Worm (Caenorhabditis elegans) whole organism, L1 larva: Measurements from ENCODE around the gene snt-6.
A peak's percentile ranks its signal among the peaks of the same experiment; 100 is the strongest.

ENCODE experiments used
- C16A3.4 ChIP-seq: fragments of 150-350 bp; optimal IDR thresholded peaks from 2 replicates; lab custom pipeline; 2014; ENCODE audit warnings: missing biosample characterization, missing genetic modification characterization
- aha-1 ChIP-seq: fragments of 150-350 bp; optimal IDR thresholded peaks from 2 replicates; lab custom pipeline; 2014; ENCODE audit warnings: missing biosample characterization, missing genetic modification characterization
- alr-1 ChIP-seq: fragments of 200-800 bp; sonication (Bioruptor generic); optimal IDR thresholded peaks from 2 replicates; lab custom pipeline; 2018; ENCODE audit warnings: borderline replicate concordance, mild to moderate bottlenecking, missing genetic modification characterization, missing compliant biosample characterization
- aly-2 ChIP-seq: fragments of 150-350 bp; optimal IDR thresholded peaks from 2 replicates; lab custom pipeline; 2014; ENCODE audit warnings: missing biosample characterization, missing genetic modification characterization
- blmp-1 ChIP-seq: fragments of 150-350 bp; optimal IDR thresholded peaks from 2 replicates; lab custom pipeline; 2014; ENCODE audit warnings: missing biosample characterization, missing genetic modification characterization
- ceh-8 ChIP-seq: fragments of 200-800 bp; sonication (Bioruptor generic); optimal IDR thresholded peaks from 2 replicates; lab custom pipeline; 2018; ENCODE audit warnings: mild to moderate bottlenecking, missing genetic modification characterization, moderate library complexity, missing compliant biosample characterization
- ceh-88 ChIP-seq: fragments of 200-800 bp; sonication (Bioruptor generic); IDR thresholded peaks from 2 replicates; pipeline ENCODE4 v1.3.6; 2022; ENCODE audit warnings: missing genetic modification characterization, missing compliant biosample characterization
- ces-1 ChIP-seq: fragments of 150-350 bp; optimal IDR thresholded peaks from 2 replicates; lab custom pipeline; 2014; ENCODE audit warnings: missing biosample characterization, missing genetic modification reagents, missing genetic modification characterization
- dpl-1 ChIP-seq, 3 experiments: fragments of 150-350 bp in 2 of 3; sonication (generic microtip) in 1 of 3; optimal IDR thresholded peaks; 2 replicates each; lab custom pipeline; 2014 to 2017; ENCODE audit warnings: missing biosample characterization in 3 of 3, missing genetic modification characterization in 3 of 3, missing genetic modification reagents in 3 of 3
- efl-1 ChIP-seq, 4 experiments: fragments of 150-350 bp; optimal IDR thresholded peaks in 3 of 4; peaks in 1 of 4; 1 replicate in 1 of 4; 2 replicates in 3 of 4; lab custom pipeline; 2014; ENCODE audit warnings: missing biosample characterization in 2 of 4, missing genetic modification characterization in 2 of 4, missing genetic modification reagents in 2 of 4
- egl-13 ChIP-seq: sonication (generic microtip); optimal IDR thresholded peaks from 2 replicates; lab custom pipeline; 2016; ENCODE audit warnings: missing genotype, missing genetic modification reagents, missing genetic modification characterization, missing compliant biosample characterization
- hpl-2 ChIP-seq: fragments of 150-350 bp; optimal IDR thresholded peaks from 2 replicates; lab custom pipeline; 2014; ENCODE audit warnings: missing biosample characterization, missing genetic modification reagents, missing genetic modification characterization
- irx-1 ChIP-seq: sonication (generic microtip); optimal IDR thresholded peaks from 2 replicates; lab custom pipeline; 2016; ENCODE audit warnings: missing genetic modification characterization, missing compliant biosample characterization
- lin-13 ChIP-seq: fragments of 150-350 bp; optimal IDR thresholded peaks from 2 replicates; lab custom pipeline; 2014; ENCODE audit warnings: missing biosample characterization, missing genetic modification reagents, missing genetic modification characterization
- lin-14 ChIP-seq: fragments of 200-800 bp; sonication (Bioruptor generic); optimal IDR thresholded peaks from 2 replicates; lab custom pipeline; 2018; ENCODE audit warnings: mild to moderate bottlenecking, missing genetic modification characterization, moderate library complexity, missing compliant biosample characterization
- lin-35 ChIP-seq, 2 experiments: fragments of 150-350 bp; optimal IDR thresholded peaks; 2 replicates each; lab custom pipeline; 2014; ENCODE audit warnings: missing biosample characterization in 2 of 2, missing genetic modification characterization in 2 of 2, missing genetic modification reagents in 2 of 2
- lsy-2 ChIP-seq, 2 experiments: fragments of 150-350 bp; optimal IDR thresholded peaks; 2 replicates each; lab custom pipeline; 2014; ENCODE audit warnings: missing biosample characterization in 2 of 2, missing genetic modification characterization in 2 of 2
- mab-9 ChIP-seq: fragments of 200-800 bp; sonication (Bioruptor generic); IDR thresholded peaks from 2 replicates; pipeline ENCODE4 v1.3.6; 2022; ENCODE audit warnings: missing genetic modification reagents, missing genetic modification characterization, missing compliant biosample characterization
- mdl-1 ChIP-seq, 2 experiments: fragments of 150-350 bp; optimal IDR thresholded peaks; 2 replicates each; lab custom pipeline; 2014 to 2017; ENCODE audit warnings: missing biosample characterization in 2 of 2, missing genetic modification characterization in 2 of 2, inconsistent platforms in 1 of 2
- mef-2 ChIP-seq: fragments of 150-350 bp; optimal IDR thresholded peaks from 2 replicates; lab custom pipeline; 2014; ENCODE audit warnings: missing biosample characterization, missing genetic modification characterization
- nhr-11 ChIP-seq: fragments of 150-350 bp; optimal IDR thresholded peaks from 2 replicates; lab custom pipeline; 2014; ENCODE audit warnings: missing biosample characterization, missing genetic modification characterization
- nhr-47 ChIP-seq: sonication (generic microtip); optimal IDR thresholded peaks from 2 replicates; lab custom pipeline; 2016; ENCODE audit warnings: mild to moderate bottlenecking, missing genetic modification characterization, moderate library complexity, missing compliant biosample characterization
- nhr-71 ChIP-seq: sonication (generic microtip); optimal IDR thresholded peaks from 2 replicates; lab custom pipeline; 2016; ENCODE audit warnings: mild to moderate bottlenecking, missing genetic modification characterization, moderate library complexity, missing compliant biosample characterization
- nhr-76 ChIP-seq: sonication (generic microtip); optimal IDR thresholded peaks from 2 replicates; lab custom pipeline; 2017; ENCODE audit warnings: missing biosample characterization, missing genetic modification characterization
- nhr-85 ChIP-seq: sonication (generic microtip); peaks from one replicate; lab custom pipeline; 2016; ENCODE audit warnings: missing genetic modification characterization, inconsistent platforms, missing compliant biosample characterization
- nhr-90 ChIP-seq: sonication (generic microtip); optimal IDR thresholded peaks from 2 replicates; lab custom pipeline; 2016; ENCODE audit warnings: mild to moderate bottlenecking, missing genetic modification characterization, missing compliant biosample characterization; ENCODE audit not compliant: poor library complexity
- rnt-1 ChIP-seq: sonication (generic microtip); optimal IDR thresholded peaks from 2 replicates; lab custom pipeline; 2016; ENCODE audit warnings: mild to moderate bottlenecking, missing genetic modification characterization, moderate library complexity, missing compliant biosample characterization
- snpc-4 ChIP-seq: fragments of 150-350 bp; optimal IDR thresholded peaks from 2 replicates; lab custom pipeline; 2014; ENCODE audit warnings: missing biosample characterization, missing genetic modification characterization
- sox-4 ChIP-seq: sonication (generic microtip); optimal IDR thresholded peaks from 2 replicates; lab custom pipeline; 2016; ENCODE audit warnings: missing genetic modification characterization, missing compliant biosample characterization
- sptf-1 ChIP-seq: fragments of 150-350 bp; optimal IDR thresholded peaks from 2 replicates; lab custom pipeline; 2014; ENCODE audit warnings: missing biosample characterization, missing genetic modification characterization
- sup-37 ChIP-seq: fragments of 200-800 bp; sonication (Bioruptor generic); optimal IDR thresholded peaks from 2 replicates; lab custom pipeline; 2018; ENCODE audit warnings: mild to moderate bottlenecking, missing genetic modification characterization, missing compliant biosample characterization
- unc-130 ChIP-seq: fragments of 150-350 bp; optimal IDR thresholded peaks from 2 replicates; lab custom pipeline; 2017; ENCODE audit warnings: missing biosample characterization, missing genetic modification characterization, inconsistent platforms
- unc-98 ChIP-seq: fragments of 200-800 bp; sonication (Bioruptor generic); IDR thresholded peaks from 2 replicates; pipeline ENCODE4 v1.3.6; 2022; ENCODE audit warnings: missing genetic modification characterization, missing compliant biosample characterization
- xbp-1 ChIP-seq: sonication (generic microtip); optimal IDR thresholded peaks from 2 replicates; lab custom pipeline; 2016; ENCODE audit warnings: missing genetic modification characterization, missing compliant biosample characterization
- zip-4 ChIP-seq: fragments of 200-800 bp; sonication (Bioruptor generic); optimal IDR thresholded peaks from 2 replicates; lab custom pipeline; 2018; ENCODE audit warnings: mild to moderate bottlenecking, missing genetic modification characterization, moderate library complexity, missing compliant biosample characterization

snt-6 gene

DNA sequence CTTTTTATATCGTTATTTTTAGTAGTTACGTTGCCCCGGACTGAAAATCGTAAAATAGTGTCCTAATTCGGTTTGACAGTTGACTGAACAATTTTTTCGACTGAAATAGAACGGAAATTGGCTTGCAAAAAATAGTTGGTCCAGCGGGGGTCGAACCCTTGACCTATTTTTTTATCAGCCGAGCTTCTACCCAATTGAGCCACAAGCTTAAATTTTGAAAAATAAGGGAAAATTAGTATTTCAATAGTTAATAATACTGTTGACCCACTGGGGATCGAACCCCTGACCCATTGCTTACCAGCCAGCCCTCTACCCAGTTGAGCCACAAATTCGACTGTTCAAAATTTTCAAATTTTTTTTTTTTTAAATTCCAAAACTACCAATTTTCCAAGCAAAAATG, 1.8 kb upstream of the snt-6 start:
- TF ChIP-seq lin-35 (GFP tag; optimal IDR thresholded peaks at IDR 0.05; lab: Kevin White, UChicago) (no peak), efl-1 (optimal IDR thresholded peaks at IDR 0.05; lab: Kevin White, UChicago) (no peak), efl-1 (GFP tag; optimal IDR thresholded peaks at IDR 0.05 in 1 of 2; lab: Kevin White, UChicago) (peak in 1 of 2 experiments; percentile 66)
- TF ChIP-seq, all 84 proteins: peak for 1

ce11 chrII:740808-741207, 9.2 kb downstream of the snt-6 start, which contains the start of gene fbxc-48:
fbxc-48 (minus strand) TSS chrII:740908.
- TF ChIP-seq snpc-4 (tag; lab: Kevin White, UChicago) (no peak), nhr-47 (no peak), zip-4 (GFP tag; lab: Kevin White, UChicago) (no peak), ceh-8 (no peak), sup-37 (GFP tag; lab: Kevin White, UChicago) (no peak), blmp-1 (tag; lab: Kevin White, UChicago) (no peak), aha-1 (tag; lab: Kevin White, UChicago) (no peak), nhr-11 (tag; lab: Kevin White, UChicago) (no peak), irx-1 (no peak), lin-13 (GFP tag; lab: Kevin White, UChicago) (no peak), efl-1 (optimal IDR thresholded peaks at IDR 0.05; lab: Kevin White, UChicago) (no peak), efl-1 (GFP tag; optimal IDR thresholded peaks at IDR 0.05 in 1 of 2; lab: Kevin White, UChicago) (no peak), xbp-1 (tag; lab: Kevin White, UChicago) (no peak), ceh-88 (no peak), unc-130 (tag; lab: Kevin White, UChicago) (no peak), hpl-2 (GFP tag; lab: Kevin White, UChicago) (no peak), mab-9 (GFP tag; lab: Robert Waterston, UW) (no peak), sptf-1 (tag; lab: Kevin White, UChicago) (no peak), mef-2 (tag; lab: Kevin White, UChicago) (no peak), rnt-1 (tag; lab: Kevin White, UChicago) (no peak)
- TF ChIP-seq, all 84 proteins: peak for 0

DNA sequence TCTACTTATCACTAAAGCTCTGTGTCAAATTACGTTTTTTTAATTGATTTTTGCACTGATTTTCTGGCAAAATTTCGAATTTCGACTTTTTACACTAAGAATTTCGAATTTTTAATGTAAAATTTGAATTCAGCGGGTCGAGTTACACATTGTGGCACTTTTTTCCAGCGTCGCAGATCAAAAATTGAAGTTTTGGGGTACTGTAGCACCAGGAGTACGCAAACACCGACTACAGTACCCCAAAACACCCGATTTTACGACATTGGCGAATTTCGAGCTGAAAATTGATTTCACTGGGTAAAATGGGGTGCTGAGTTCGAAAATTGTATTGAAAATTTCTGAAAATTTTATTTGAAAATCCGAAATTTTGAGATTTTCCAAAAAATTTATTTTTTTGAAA, 17.6 kb downstream of the snt-6 start:
- TF ChIP-seq nhr-85 (tag; lab: Kevin White, UChicago) = peak; percentile 33
- TF ChIP-seq lsy-2 (tag; optimal IDR thresholded peaks at IDR 0.05; lab: Kevin White, UChicago) = peak; percentile 56 to 66
- TF ChIP-seq C16A3.4 = no peak
- no peak for TF ChIP-seq sup-37 (GFP tag; lab: Kevin White, UChicago)
- no peak for TF ChIP-seq efl-1 (optimal IDR thresholded peaks at IDR 0.05; lab: Kevin White, UChicago)
- TF ChIP-seq efl-1 (GFP tag; optimal IDR thresholded peaks at IDR 0.05 in 1 of 2; lab: Kevin White, UChicago) = peak in 1 of 2 experiments; percentile 54
- peak; percentile 8 for TF ChIP-seq lin-13 (GFP tag; lab: Kevin White, UChicago)

ce11 chrII:729931-730330, 20.1 kb downstream of the snt-6 start:
- TF ChIP-seq efl-1 (optimal IDR thresholded peaks at IDR 0.05; lab: Kevin White, UChicago) (peak in 1 of 2 experiments; percentile 43), efl-1 (GFP tag; optimal IDR thresholded peaks at IDR 0.05 in 1 of 2; lab: Kevin White, UChicago) (peak; percentile 29 to 94), C16A3.4 (no peak), nhr-90 (tag; lab: Kevin White, UChicago) (no peak), lsy-2 (tag; optimal IDR thresholded peaks at IDR 0.05; lab: Kevin White, UChicago) (peak in 1 of 2 experiments; percentile 13), nhr-71 (tag; lab: Kevin White, UChicago) (peak; percentile 11), nhr-47 (peak; percentile 39), dpl-1 (GFP tag; optimal IDR thresholded peaks at IDR 0.05; lab: Kevin White, UChicago) (peak in 2 of 3 experiments; percentile 12 to 16)

ce11 chrII:724004-724403, 26.0 kb downstream of the snt-6 start:
- no peak for TF ChIP-seq blmp-1 (tag; lab: Kevin White, UChicago)
- TF ChIP-seq unc-98 (GFP tag; lab: Robert Waterston, UW) = no peak
- no peak for TF ChIP-seq dpl-1 (GFP tag; optimal IDR thresholded peaks at IDR 0.05; lab: Kevin White, UChicago)
- no peak for TF ChIP-seq efl-1 (optimal IDR thresholded peaks at IDR 0.05; lab: Kevin White, UChicago)
- peak in 1 of 2 experiments; percentile 69 for TF ChIP-seq efl-1 (GFP tag; optimal IDR thresholded peaks at IDR 0.05 in 1 of 2; lab: Kevin White, UChicago)
- no peak for TF ChIP-seq aly-2
- TF ChIP-seq sox-4 (tag; lab: Kevin White, UChicago) = no peak

DNA sequence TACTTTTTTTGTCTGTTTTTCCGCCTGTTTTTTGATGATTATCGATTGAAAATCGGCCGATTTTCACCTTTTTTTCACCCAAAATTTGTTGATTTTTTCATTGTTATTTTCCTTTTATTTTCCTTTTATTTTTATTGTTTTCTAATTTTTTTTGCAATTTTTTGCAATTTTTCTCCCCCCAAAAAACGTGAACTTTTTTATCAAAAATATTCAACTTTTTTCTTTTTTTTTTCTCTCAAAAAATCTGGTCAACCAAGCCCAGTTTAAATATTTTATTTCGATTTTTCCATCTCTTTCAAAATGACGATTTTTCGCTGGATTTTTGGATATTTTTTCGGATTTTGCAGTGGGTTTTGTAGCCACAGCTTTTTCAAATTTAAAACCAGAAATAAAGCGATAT, 26.5 kb downstream of the snt-6 start, which contains the start of gene rfip-2:
TSS of gene rfip-2 (plus strand) at position 301 of the 400 bp plus-strand sequence.
- no peak for TF ChIP-seq egl-13 (tag; lab: Kevin White, UChicago)
- TF ChIP-seq lin-14 = no peak
- TF ChIP-seq alr-1 = no peak
- no peak for TF ChIP-seq xbp-1 (tag; lab: Kevin White, UChicago)
- TF ChIP-seq lin-35 (GFP tag; optimal IDR thresholded peaks at IDR 0.05; lab: Kevin White, UChicago) = no peak
- TF ChIP-seq ces-1 (GFP tag; lab: Kevin White, UChicago) = no peak
- TF ChIP-seq mdl-1 (tag; optimal IDR thresholded peaks at IDR 0.05; lab: Kevin White, UChicago) = no peak
- no peak for TF ChIP-seq nhr-76
